Worm (Caenorhabditis elegans): ENCODE data around the gene C31B8.1.

- TF ChIP-seq flt-1 (GFP tag; IDR thresholded peaks at IDR 0.05) (no peak), tab-1 (GFP tag; IDR thresholded peaks at IDR 0.05) (no peak), ref-1 (GFP tag; conservative IDR thresholded peaks at IDR 0.05) (no peak), ztf-23 (GFP tag; IDR thresholded peaks at IDR 0.05) (no peak), cog-1 (tag; optimal IDR thresholded peaks at IDR 0.05) (no peak)
Observed at ce11 chrV:2891927-2892326, 39.4 kb upstream of the C31B8.1 start, which contains the start of gene F37B4.15.
